Worm (Caenorhabditis elegans) whole organism, L1 larva: ENCODE results near the gene ZK512.1.

ENCODE experiments used
- aly-2 ChIP-seq: fragments of 150-350 bp; optimal IDR thresholded peaks from 2 replicates; lab custom pipeline; 2014; ENCODE audit warnings: missing biosample characterization, missing genetic modification characterization
- skn-1 ChIP-seq: fragments of 150-350 bp; optimal IDR thresholded peaks from 2 replicates; lab custom pipeline; 2014; ENCODE audit warnings: missing biosample characterization, missing genetic modification characterization

DNA sequence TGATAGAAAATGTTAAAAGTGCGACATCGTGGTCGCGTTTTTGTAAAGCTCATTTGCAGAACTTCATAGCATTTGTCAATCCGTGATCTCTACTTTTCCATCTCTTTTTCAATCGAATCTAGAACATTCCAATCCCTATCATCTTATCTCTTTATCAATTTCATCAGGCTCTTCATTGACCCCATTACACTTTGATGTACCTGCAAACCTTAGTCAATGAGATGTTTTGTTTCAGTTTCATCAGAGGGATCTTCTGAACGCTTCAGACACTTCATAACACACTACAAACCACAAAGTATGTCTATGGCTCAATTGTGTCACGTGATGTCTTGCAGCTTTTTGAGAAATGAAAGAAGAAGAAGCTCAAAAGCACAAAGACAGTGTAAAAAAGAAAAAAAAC lies 31.6 kb upstream of the ZK512.1 start:
- no peak for TF ChIP-seq aly-2 (tag; lab: Kevin White, UChicago)
- no peak for TF ChIP-seq skn-1 (tag; lab: Kevin White, UChicago)
